Worm (Caenorhabditis elegans): ENCODE results near the gene nekl-4.

- no peak for TF ChIP-seq spr-1 (tag; optimal IDR thresholded peaks at IDR 0.05)
- no peak for TF ChIP-seq zip-11 (GFP tag; IDR thresholded peaks at IDR 0.05)
- TF ChIP-seq lim-7 (GFP tag; IDR thresholded peaks at IDR 0.05): no peak
Observed at ce11 chrIII:5483738-5484315, 33.5 kb downstream of the nekl-4 start, which contains the start of the genes R02F2.7 and R02F2.4.

All from whole organism, L4 larva.